Worm (Caenorhabditis elegans): Measurements from ENCODE around the gene srw-14.

ce11 chrV:15265814-15266213 is 40.1 kb downstream of the srw-14 start, which contains the start of gene M01B2.13:
- TF ChIP-seq blmp-1 (tag; optimal IDR thresholded peaks at IDR 0.05) (no peak), nhr-237 (tag; optimal IDR thresholded peaks at IDR 0.05) (no peak), mab-5 (tag; optimal IDR thresholded peaks at IDR 0.05) (no peak), unc-62 (GFP tag; optimal IDR thresholded peaks at IDR 0.05) (no peak), nhr-28 (tag; optimal IDR thresholded peaks at IDR 0.05) (no peak), sptf-1 (tag; optimal IDR thresholded peaks at IDR 0.05) (no peak), mep-1 (tag; optimal IDR thresholded peaks at IDR 0.05) (no peak), lsy-2 (tag; optimal IDR thresholded peaks at IDR 0.05) (no peak), snpc-4 (tag; optimal IDR thresholded peaks at IDR 0.05) (no peak), nhr-12 (tag; optimal IDR thresholded peaks at IDR 0.05) (no peak), hlh-1 (tag; optimal IDR thresholded peaks at IDR 0.05) (no peak), ceh-43 (GFP tag; optimal IDR thresholded peaks at IDR 0.05) (no peak), ztf-11 (tag; optimal IDR thresholded peaks at IDR 0.05) (no peak), elt-3 (tag; optimal IDR thresholded peaks at IDR 0.05) (no peak)

Data from whole organism, mixed stage, embryonic.